Worm (Caenorhabditis elegans): Measurements from ENCODE around the gene Y57G11B.3.

Y57G11B.3 gene

DNA sequence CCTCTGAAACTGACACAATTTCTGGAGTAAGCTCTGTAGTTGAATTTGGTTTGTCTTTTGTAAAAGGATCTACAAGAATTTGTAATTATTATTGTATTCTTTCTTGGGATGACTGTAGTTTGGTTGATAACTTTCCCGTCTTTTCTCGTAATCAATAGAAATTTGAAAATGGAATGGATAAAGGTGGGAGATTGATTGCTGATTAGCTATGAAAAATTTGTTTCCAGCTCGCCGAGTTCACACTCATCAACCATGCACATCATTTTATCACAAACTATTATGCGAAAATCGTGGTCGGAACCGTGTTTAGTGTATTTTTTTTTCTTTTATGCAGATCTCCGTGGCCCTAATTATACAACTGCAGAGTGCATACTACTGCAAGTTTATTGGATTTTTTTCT, 37.3 kb downstream of the Y57G11B.3 start, which contains the start of gene T27E7.5:
Gene T27E7.5, plus strand, starts transcription at position 253 of the 400 bp plus-strand sequence.
- TF ChIP-seq unc-39 (tag; optimal IDR thresholded peaks at IDR 0.05): no peak
- no peak for TF ChIP-seq flh-1 (GFP tag; optimal IDR thresholded peaks at IDR 0.05)
- no peak for TF ChIP-seq snpc-4 (tag; optimal IDR thresholded peaks at IDR 0.05)
- no peak for TF ChIP-seq hlh-1 (tag; optimal IDR thresholded peaks at IDR 0.05)
- TF ChIP-seq ceh-39 (tag; optimal IDR thresholded peaks at IDR 0.05): no peak
- no peak for TF ChIP-seq blmp-1 (tag; optimal IDR thresholded peaks at IDR 0.05)
- no peak for TF ChIP-seq M03D4.4 (tag; optimal IDR thresholded peaks at IDR 0.05)

DNA sequence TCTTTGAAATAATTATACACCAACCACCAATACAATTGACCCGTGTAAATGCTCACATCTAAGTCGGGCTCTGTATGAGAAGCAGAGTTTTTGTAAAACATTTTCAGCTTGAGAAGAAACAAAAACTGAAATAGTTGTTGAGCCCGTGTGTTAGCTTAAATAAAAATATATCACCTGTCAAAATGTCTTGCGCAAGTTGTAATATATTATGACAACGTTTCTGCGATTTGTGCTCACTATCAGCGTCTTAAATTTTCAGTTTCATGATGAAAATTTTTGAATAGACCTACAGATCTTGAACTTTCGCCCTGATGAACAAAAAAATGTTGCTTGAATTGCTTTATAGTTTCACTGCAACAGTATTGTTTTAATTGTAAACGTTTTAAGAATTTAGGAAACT, 39.2 kb downstream of the Y57G11B.3 start, which contains the start of gene T27E7.4:
Gene T27E7.4, minus strand, starts transcription at position 101 of the 400 bp plus-strand sequence.
- no peak for TF ChIP-seq nhr-2 (tag; optimal IDR thresholded peaks at IDR 0.05)
- no peak for TF ChIP-seq ceh-39 (tag; optimal IDR thresholded peaks at IDR 0.05)
- TF ChIP-seq drap-1 (GFP tag; optimal IDR thresholded peaks at IDR 0.05): no peak
- no peak for TF ChIP-seq sem-2 (GFP tag; optimal IDR thresholded peaks at IDR 0.05)
- no peak for TF ChIP-seq elt-3 (tag; optimal IDR thresholded peaks at IDR 0.05)
- no peak for TF ChIP-seq hlh-1 (tag; optimal IDR thresholded peaks at IDR 0.05)
- no peak for TF ChIP-seq zip-8 (tag; optimal IDR thresholded peaks at IDR 0.05)
- no peak for TF ChIP-seq unc-120 (tag; optimal IDR thresholded peaks at IDR 0.05; ENCODE audit: poor library complexity, severe bottlenecking)
- no peak for TF ChIP-seq snpc-4 (tag; optimal IDR thresholded peaks at IDR 0.05)
- no peak for TF ChIP-seq mab-5 (tag; optimal IDR thresholded peaks at IDR 0.05)
- no peak for TF ChIP-seq tbx-8 (GFP tag; optimal IDR thresholded peaks at IDR 0.05)
- no peak for TF ChIP-seq ztf-11 (tag; optimal IDR thresholded peaks at IDR 0.05)
- no peak for TF ChIP-seq pha-4 (tag; optimal IDR thresholded peaks at IDR 0.05)
- no peak for TF ChIP-seq nhr-237 (tag; optimal IDR thresholded peaks at IDR 0.05)
- no peak for TF ChIP-seq elt-1 (tag; optimal IDR thresholded peaks at IDR 0.05; ENCODE audit: borderline replicate concordance, insufficient read depth)
- no peak for TF ChIP-seq cnd-1 (tag; optimal IDR thresholded peaks at IDR 0.05)
- TF ChIP-seq lin-13 (tag; optimal IDR thresholded peaks at IDR 0.05): no peak
- no peak for TF ChIP-seq M03D4.4 (tag; optimal IDR thresholded peaks at IDR 0.05)
- TF ChIP-seq lin-32 (GFP tag; optimal IDR thresholded peaks at IDR 0.05): no peak
- no peak for TF ChIP-seq mls-2 (tag; optimal IDR thresholded peaks at IDR 0.05)

DNA sequence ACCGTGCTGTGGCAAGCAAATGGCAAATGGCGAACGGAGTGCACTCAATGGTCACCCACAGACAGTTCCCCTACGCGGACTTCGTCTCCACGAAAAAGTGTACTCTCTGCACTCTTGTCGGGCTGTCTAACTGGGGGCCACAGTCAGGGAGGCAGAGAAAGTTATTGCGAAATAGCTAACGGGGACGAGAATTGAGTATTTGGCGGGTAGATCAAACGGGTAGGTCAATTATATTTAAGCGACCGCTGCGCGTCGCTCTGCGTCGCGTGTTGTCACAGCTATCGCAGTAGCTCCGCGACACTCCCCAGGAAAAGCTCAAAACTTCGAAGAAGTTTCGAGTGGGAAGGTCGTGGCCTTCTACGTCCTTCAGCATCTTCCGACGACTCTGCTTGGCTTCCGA, 41.8 kb downstream of the Y57G11B.3 start:
- TF ChIP-seq mab-5 (tag; optimal IDR thresholded peaks at IDR 0.05) (no peak), nhr-237 (tag; optimal IDR thresholded peaks at IDR 0.05) (no peak), nhr-2 (tag; optimal IDR thresholded peaks at IDR 0.05) (no peak), blmp-1 (tag; optimal IDR thresholded peaks at IDR 0.05) (peak; percentile 9)

DNA sequence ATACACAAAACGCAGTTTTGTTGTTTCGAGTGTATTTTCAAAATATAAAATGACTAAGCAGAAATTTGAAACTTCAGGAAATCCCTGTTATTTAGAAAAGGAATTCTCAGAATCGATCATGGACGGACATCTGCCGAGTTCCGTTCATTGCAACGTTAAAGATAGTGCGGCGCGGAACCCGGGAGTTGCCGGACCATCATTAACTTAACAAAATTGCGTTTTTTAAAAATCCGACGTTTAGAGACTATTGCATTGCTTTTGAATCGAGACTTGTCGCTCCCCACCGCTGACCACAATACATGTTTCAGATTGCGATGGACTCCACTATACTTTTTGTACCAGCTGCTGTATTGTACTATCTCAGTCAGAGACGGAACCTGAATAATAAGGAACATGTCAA, 44.2 kb downstream of the Y57G11B.3 start:
- TF ChIP-seq elt-1 (tag; optimal IDR thresholded peaks at IDR 0.05; ENCODE audit: borderline replicate concordance, insufficient read depth) (no peak), ceh-43 (GFP tag; optimal IDR thresholded peaks at IDR 0.05) (no peak), tbx-8 (GFP tag; optimal IDR thresholded peaks at IDR 0.05) (no peak), lsy-2 (tag; optimal IDR thresholded peaks at IDR 0.05) (no peak), unc-62 (GFP tag; optimal IDR thresholded peaks at IDR 0.05) (no peak), nhr-237 (tag; optimal IDR thresholded peaks at IDR 0.05) (no peak), bed-3 (GFP tag; optimal IDR thresholded peaks at IDR 0.05) (no peak), mab-5 (tag; optimal IDR thresholded peaks at IDR 0.05) (no peak), M03D4.4 (tag; optimal IDR thresholded peaks at IDR 0.05) (no peak), nhr-28 (tag; optimal IDR thresholded peaks at IDR 0.05) (no peak), mls-2 (tag; optimal IDR thresholded peaks at IDR 0.05) (no peak), snpc-4 (tag; optimal IDR thresholded peaks at IDR 0.05) (no peak), nhr-2 (tag; optimal IDR thresholded peaks at IDR 0.05) (no peak), elt-3 (tag; optimal IDR thresholded peaks at IDR 0.05) (no peak)

DNA sequence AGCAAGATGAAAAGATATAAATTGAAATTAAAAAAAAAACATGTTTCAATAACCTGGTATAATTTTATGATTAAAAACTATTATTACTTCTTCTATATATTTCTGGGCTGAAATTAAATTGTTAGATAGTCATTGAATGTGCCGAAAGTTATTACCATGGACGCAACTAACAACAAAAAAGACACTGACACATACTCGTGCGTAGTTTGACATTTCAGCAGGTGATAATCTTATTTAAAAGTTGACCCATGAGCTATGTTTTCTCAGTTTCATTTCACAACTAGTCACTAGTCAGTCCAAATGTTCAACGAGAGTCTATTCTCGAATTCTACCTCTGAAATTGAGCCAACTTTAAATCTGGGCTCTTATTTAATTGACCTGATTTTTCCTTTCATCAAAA, 45.5 kb downstream of the Y57G11B.3 start, which contains the start of gene T27E7.3:
Gene T27E7.3, plus strand, starts transcription at position 301 of the 400 bp plus-strand sequence.
- TF ChIP-seq zip-8 (tag; optimal IDR thresholded peaks at IDR 0.05) (no peak), nhr-12 (tag; optimal IDR thresholded peaks at IDR 0.05) (no peak), unc-120 (tag; optimal IDR thresholded peaks at IDR 0.05; ENCODE audit: poor library complexity, severe bottlenecking) (no peak), cnd-1 (tag; optimal IDR thresholded peaks at IDR 0.05) (no peak), lin-32 (GFP tag; optimal IDR thresholded peaks at IDR 0.05) (no peak), mab-5 (tag; optimal IDR thresholded peaks at IDR 0.05) (no peak), drap-1 (GFP tag; optimal IDR thresholded peaks at IDR 0.05) (no peak), M03D4.4 (tag; optimal IDR thresholded peaks at IDR 0.05) (no peak), ceh-83 (GFP tag; optimal IDR thresholded peaks at IDR 0.05) (no peak), ham-2 (GFP tag; optimal IDR thresholded peaks at IDR 0.05) (no peak), sem-2 (GFP tag; optimal IDR thresholded peaks at IDR 0.05) (no peak), mep-1 (tag; optimal IDR thresholded peaks at IDR 0.05) (no peak), lsy-2 (tag; optimal IDR thresholded peaks at IDR 0.05) (no peak), nhr-2 (tag; optimal IDR thresholded peaks at IDR 0.05) (no peak), sptf-1 (tag; optimal IDR thresholded peaks at IDR 0.05) (no peak)
